Fruit fly (Drosophila melanogaster) whole organism, embryonic: ENCODE measurements around the gene CG11617.

Source experiments
- Adf1 ChIP-seq: fragments of 200-800 bp; sonication (Bioruptor generic); IDR thresholded peaks from 2 replicates; pipeline ENCODE4 v1.3.6; 2022; ENCODE audit warnings: missing biosample characterization, missing genetic modification characterization
- B-H2 ChIP-seq: fragments of 200-800 bp; sonication (Bioruptor generic); optimal IDR thresholded peaks from 2 replicates; lab custom pipeline; 2018; ENCODE audit warnings: missing biosample characterization, mild to moderate bottlenecking, missing genetic modification characterization
- CG10147 ChIP-seq: fragments of 200-800 bp; sonication (Bioruptor generic); optimal IDR thresholded peaks from 2 replicates; lab custom pipeline; 2019; ENCODE audit warnings: missing biosample characterization, mild to moderate bottlenecking, missing genetic modification characterization, moderate library complexity
- CG10543 ChIP-seq: fragments of 200-800 bp; sonication (Bioruptor generic); optimal IDR thresholded peaks from 3 replicates; lab custom pipeline; 2017; ENCODE audit warnings: missing biosample characterization, mild to moderate bottlenecking, missing genetic modification characterization, moderate library complexity
- CG11398 ChIP-seq: fragments of 200-800 bp; sonication (Bioruptor generic); optimal IDR thresholded peaks from 2 replicates; lab custom pipeline; 2016; ENCODE audit warnings: missing biosample characterization, missing genetic modification characterization
- CG11456 ChIP-seq: fragments of 200-800 bp; sonication (Bioruptor generic); IDR thresholded peaks from 3 replicates; pipeline ENCODE4 v1.3.6; 2022; ENCODE audit warnings: missing biosample characterization, missing genetic modification characterization
- CG11723 ChIP-seq: fragments of 200-800 bp; sonication (Bioruptor generic); optimal IDR thresholded peaks from 2 replicates; lab custom pipeline; 2017; ENCODE audit warnings: missing biosample characterization, mild to moderate bottlenecking, missing genetic modification characterization
- CG12155 ChIP-seq: fragments of 200-800 bp; sonication (Bioruptor generic); optimal IDR thresholded peaks from 3 replicates; lab custom pipeline; 2016; ENCODE audit warnings: missing biosample characterization, missing genetic modification characterization
- CG13296 ChIP-seq: fragments of 200-800 bp; sonication (Bioruptor generic); optimal IDR thresholded peaks from 3 replicates; lab custom pipeline; 2018; ENCODE audit warnings: missing biosample characterization, mild to moderate bottlenecking, missing genetic modification characterization
- CG14441 ChIP-seq: fragments of 200-800 bp; sonication (Bioruptor generic); IDR thresholded peaks from 2 replicates; pipeline ENCODE4 v1.3.6; 2022; ENCODE audit warnings: missing biosample characterization, missing genetic modification characterization
- CG1602 ChIP-seq: fragments of 200-800 bp; sonication (Bioruptor generic); optimal IDR thresholded peaks from 3 replicates; lab custom pipeline; 2016; ENCODE audit warnings: missing biosample characterization, missing genetic modification characterization
- CG16815 ChIP-seq: fragments of 200-800 bp; sonication (Bioruptor generic); optimal IDR thresholded peaks from 3 replicates; lab custom pipeline; 2017; ENCODE audit warnings: missing biosample characterization, mild to moderate bottlenecking, missing genetic modification characterization
- CG16863 ChIP-seq: fragments of 200-800 bp; sonication (Bioruptor generic); optimal IDR thresholded peaks from 3 replicates; lab custom pipeline; 2016; ENCODE audit warnings: missing biosample characterization, missing genetic modification characterization
- CG17568 ChIP-seq: fragments of 200-800 bp; sonication (Bioruptor generic); optimal IDR thresholded peaks from 2 replicates; lab custom pipeline; 2018; ENCODE audit warnings: missing biosample characterization, mild to moderate bottlenecking, missing genetic modification characterization, moderate library complexity
- CG2120 ChIP-seq: fragments of 200-800 bp; sonication (Bioruptor generic); optimal IDR thresholded peaks from 3 replicates; lab custom pipeline; 2016; ENCODE audit warnings: missing biosample characterization, missing genetic modification characterization
- CG2875 ChIP-seq: fragments of 200-800 bp; sonication (Bioruptor generic); optimal IDR thresholded peaks from 2 replicates; lab custom pipeline; 2017; ENCODE audit warnings: missing biosample characterization, mild to moderate bottlenecking, missing genetic modification characterization, missing genetic modification reagents
- CG34224 ChIP-seq: fragments of 200-800 bp; sonication (Bioruptor generic); IDR thresholded peaks from 3 replicates; pipeline ENCODE4 v1.3.6; 2022; ENCODE audit warnings: missing biosample characterization, missing genetic modification characterization; ENCODE audit not compliant: partially characterized antibody
- CG7786 ChIP-seq: fragments of 200-800 bp; sonication (Bioruptor generic); optimal IDR thresholded peaks from 2 replicates; lab custom pipeline; 2016; ENCODE audit warnings: missing biosample characterization, missing genetic modification characterization
- CG7987 ChIP-seq: fragments of 200-800 bp; sonication (Bioruptor generic); optimal IDR thresholded peaks from 2 replicates; lab custom pipeline; 2018; ENCODE audit warnings: missing biosample characterization, mild to moderate bottlenecking, missing genetic modification characterization, moderate library complexity
- CG8765 ChIP-seq: fragments of 200-800 bp; sonication (Bioruptor generic); IDR thresholded peaks from 2 replicates; pipeline ENCODE4 v1.3.6; 2022; ENCODE audit warnings: missing biosample characterization, missing genetic modification characterization
- D19A ChIP-seq: fragments of 200-800 bp; optimal IDR thresholded peaks from 3 replicates; lab custom pipeline; 2019; ENCODE audit warnings: missing biosample characterization, mild to moderate bottlenecking, missing genetic modification characterization, moderate library complexity
- Dp ChIP-seq: fragments of 200-800 bp; sonication (Bioruptor generic); optimal IDR thresholded peaks from 2 replicates; lab custom pipeline; 2018; ENCODE audit warnings: missing biosample characterization, mild to moderate bottlenecking, missing genetic modification characterization, moderate library complexity
- E2f2 ChIP-seq: fragments of 200-800 bp; sonication (Bioruptor generic); IDR thresholded peaks from 2 replicates; pipeline ENCODE4 v1.3.6; 2022; ENCODE audit warnings: missing biosample characterization, missing genetic modification characterization
- HLHmδ ChIP-seq: fragments of 200-800 bp; sonication (Bioruptor generic); optimal IDR thresholded peaks from 2 replicates; lab custom pipeline; 2018; ENCODE audit warnings: missing biosample characterization, mild to moderate bottlenecking, missing genetic modification characterization, moderate library complexity
- Hr78 ChIP-seq, 2 experiments: fragments of 200-800 bp in 1 of 2; fragments of >200 bp in 1 of 2; sonication (Bioruptor generic) in 1 of 2; optimal IDR thresholded peaks; 2 replicates each; lab custom pipeline; 2017 to 2019; ENCODE audit warnings: missing biosample characterization in 2 of 2, missing genetic modification characterization in 2 of 2, mild to moderate bottlenecking in 1 of 2, moderate library complexity in 1 of 2
- Hsf ChIP-seq: fragments of 200-800 bp; sonication (Bioruptor generic); optimal IDR thresholded peaks from 3 replicates; lab custom pipeline; 2016; ENCODE audit warnings: missing biosample characterization, missing genetic modification characterization
- Max ChIP-seq: fragments of 200-800 bp; sonication (Bioruptor generic); optimal IDR thresholded peaks from 2 replicates; lab custom pipeline; 2016; ENCODE audit warnings: missing biosample characterization, mild to moderate bottlenecking, missing genetic modification characterization
- Mes4 ChIP-seq: fragments of 200-800 bp; sonication (Bioruptor generic); optimal IDR thresholded peaks from 2 replicates; lab custom pipeline; 2016; ENCODE audit warnings: missing biosample characterization, missing genetic modification characterization
- Nf-YA ChIP-seq: fragments of 200-800 bp; sonication (Bioruptor generic); IDR thresholded peaks from 2 replicates; pipeline ENCODE4 v1.3.6; 2022; ENCODE audit warnings: missing biosample characterization, missing genetic modification characterization
- Six4 ChIP-seq: fragments of 200-800 bp; sonication (Bioruptor generic); optimal IDR thresholded peaks from 2 replicates; lab custom pipeline; 2016; ENCODE audit warnings: missing biosample characterization, missing genetic modification characterization
- Taf1 ChIP-seq: fragments of 200-800 bp; sonication (Bioruptor generic); IDR thresholded peaks from 2 replicates; pipeline ENCODE4 v1.3.6; 2022; ENCODE audit warnings: missing biosample characterization, missing genetic modification characterization
- YL-1 ChIP-seq: fragments of 200-800 bp; sonication (Bioruptor generic); optimal IDR thresholded peaks from 3 replicates; lab custom pipeline; 2017; ENCODE audit warnings: missing biosample characterization, mild to moderate bottlenecking, missing genetic modification characterization
- bigmax ChIP-seq: fragments of 200-800 bp; sonication (Bioruptor generic); optimal IDR thresholded peaks from 2 replicates; lab custom pipeline; 2018; ENCODE audit warnings: missing biosample characterization, mild to moderate bottlenecking, missing genetic modification characterization
- chinmo ChIP-seq: fragments of 200-800 bp; sonication (Bioruptor generic); IDR thresholded peaks from 4 replicates; pipeline ENCODE4 v1.3.6; 2022; ENCODE audit warnings: missing biosample characterization, missing genetic modification characterization; ENCODE audit not compliant: partially characterized antibody
- da ChIP-seq: fragments of 200-800 bp; sonication (Bioruptor generic); optimal IDR thresholded peaks from 2 replicates; lab custom pipeline; 2016; ENCODE audit warnings: missing biosample characterization, missing genetic modification characterization
- esg ChIP-seq: fragments of 200-800 bp; sonication (Bioruptor generic); conservative IDR thresholded peaks from 2 replicates; pipeline ENCODE4 v1.3.6; 2022; ENCODE audit warnings: missing biosample characterization, missing genetic modification characterization
- ewg ChIP-seq: fragments of 200-800 bp; sonication (Bioruptor generic); optimal IDR thresholded peaks from 3 replicates; lab custom pipeline; 2017; ENCODE audit warnings: mild to moderate bottlenecking, missing biosample characterization, missing genetic modification reagents, missing genetic modification characterization
- fd64A ChIP-seq: fragments of 200-800 bp; sonication (Bioruptor generic); optimal IDR thresholded peaks from 3 replicates; lab custom pipeline; 2018; ENCODE audit warnings: missing biosample characterization, mild to moderate bottlenecking, missing genetic modification characterization
- fru ChIP-seq: fragments of >200 bp; optimal IDR thresholded peaks from 2 replicates; lab custom pipeline; 2017
- gcm ChIP-seq: fragments of 200-800 bp; sonication (Bioruptor generic); optimal IDR thresholded peaks from 2 replicates; lab custom pipeline; 2019; ENCODE audit warnings: missing biosample characterization, mild to moderate bottlenecking, missing genetic modification characterization, moderate library complexity
- knrl ChIP-seq: fragments of 200-800 bp; sonication (Bioruptor generic); IDR thresholded peaks from 3 replicates; pipeline ENCODE4 v1.3.6; 2022; ENCODE audit warnings: missing biosample characterization, missing genetic modification characterization; ENCODE audit not compliant: partially characterized antibody
- lola ChIP-seq, 3 experiments: fragments of >200 bp in 2 of 3; fragments of 200-800 bp in 1 of 3; sonication (Bioruptor generic) in 1 of 3; optimal IDR thresholded peaks; 2 replicates each; lab custom pipeline; 2017 to 2019; ENCODE audit warnings: missing biosample characterization in 3 of 3, missing genetic modification characterization in 3 of 3, mild to moderate bottlenecking in 1 of 3, moderate library complexity in 1 of 3
- luna ChIP-seq: fragments of 200-800 bp; sonication (Bioruptor generic); optimal IDR thresholded peaks from 2 replicates; lab custom pipeline; 2016; ENCODE audit warnings: missing biosample characterization, missing genetic modification characterization
- oc ChIP-seq: fragments of 200-800 bp; sonication (Bioruptor generic); optimal IDR thresholded peaks from 2 replicates; lab custom pipeline; 2018; ENCODE audit warnings: missing biosample characterization, mild to moderate bottlenecking, missing genetic modification characterization, moderate library complexity
- peb ChIP-seq: fragments of 200-800 bp; sonication (Bioruptor generic); IDR thresholded peaks from 2 replicates; pipeline ENCODE4 v1.3.6; 2022; ENCODE audit warnings: missing biosample characterization, missing genetic modification characterization
- pfk ChIP-seq: fragments of 200-800 bp; sonication (Bioruptor generic); optimal IDR thresholded peaks from 2 replicates; lab custom pipeline; 2018; ENCODE audit warnings: missing biosample characterization, mild to moderate bottlenecking, missing genetic modification characterization, moderate library complexity
- phol ChIP-seq: fragments of 200-800 bp; sonication (Bioruptor generic); optimal IDR thresholded peaks from 3 replicates; lab custom pipeline; 2018; ENCODE audit warnings: missing biosample characterization, mild to moderate bottlenecking, missing genetic modification characterization, moderate library complexity
- sd ChIP-seq: fragments of 200-800 bp; sonication (Bioruptor generic); optimal IDR thresholded peaks from 3 replicates; lab custom pipeline; 2018; ENCODE audit warnings: missing biosample characterization, mild to moderate bottlenecking, missing genetic modification characterization, moderate library complexity
- sens ChIP-seq: fragments of 200-800 bp; sonication (Bioruptor generic); peaks from one replicate; lab custom pipeline; 2016; ENCODE audit warnings: missing biosample characterization, missing genetic modification characterization
- zen2 ChIP-seq: fragments of 200-800 bp; sonication (Bioruptor generic); IDR thresholded peaks from 3 replicates; pipeline ENCODE4 v1.3.6; 2022; ENCODE audit warnings: missing biosample characterization, missing genetic modification characterization; ENCODE audit not compliant: partially characterized antibody

The CG11617 gene

dm6 chr2L:223351-223750, 16.3 kb upstream of the CG11617 start (continued):
- peak; percentile 83; the same call in 1 of the 2 replicates for TF ChIP-seq CG8765 (GFP tag; lab: Robert Waterston, UW)
- TF ChIP-seq HLHmδ (GFP tag; lab: Kevin White, UChicago) = no peak
- peak; percentile 82 for TF ChIP-seq CG7786
- peak; percentile 79 for TF ChIP-seq oc (tag; lab: Kevin White, UChicago)
- no peak for TF ChIP-seq bigmax (GFP tag; lab: Kevin White, UChicago)
- TF ChIP-seq peb (GFP tag; lab: Robert Waterston, UW) = peak; percentile 89
- no peak for TF ChIP-seq da
- no peak for TF ChIP-seq knrl (GFP tag; lab: Robert Waterston, UW)
- TF ChIP-seq CG2875 = peak; percentile 90
- TF ChIP-seq sd (tag; lab: Kevin White, UChicago) = no peak
- TF ChIP-seq CG17568 (GFP tag; lab: Kevin White, UChicago) = peak; percentile 76
- TF ChIP-seq Mes4 = peak; percentile 79
- TF ChIP-seq CG13296 (GFP tag; lab: Kevin White, UChicago) = peak; percentile 10
- TF ChIP-seq Taf1 (GFP tag; lab: Robert Waterston, UW) = 0 out of 2 replicates have a peak, but pooled peaks have one; percentile 16
- peak in 1 of 3 experiments; percentile 86 for TF ChIP-seq lola (GFP tag; optimal IDR thresholded peaks at IDR 0.05; lab: Kevin White, UChicago)
- TF ChIP-seq D19A (tag; lab: Kevin White, UChicago) = peak; percentile 75
- TF ChIP-seq Hsf = peak; percentile 89
- no peak for TF ChIP-seq CG34224 (GFP tag; lab: Robert Waterston, UW)
- peak; percentile 81 for TF ChIP-seq gcm (GFP tag; lab: Kevin White, UChicago)
- TF ChIP-seq Hr78 (GFP tag; optimal IDR thresholded peaks at IDR 0.05; lab: Kevin White, UChicago) = peak in 1 of 2 experiments; percentile 8
- TF ChIP-seq CG1602 (GFP tag; lab: Kevin White, UChicago) = peak; percentile 83
- TF ChIP-seq YL-1 = no peak
- peak; percentile 63 for TF ChIP-seq CG11398 (GFP tag; lab: Kevin White, UChicago)
- TF ChIP-seq E2f2 (GFP tag; lab: Robert Waterston, UW) = peak; percentile 62; the same call in 1 of the 2 replicates
- TF ChIP-seq CG16863 = peak; percentile 89
- TF ChIP-seq Max (GFP tag; lab: Kevin White, UChicago) = peak; percentile 81
- no peak for TF ChIP-seq fru (lab: Kevin White, UChicago)
- no peak for TF ChIP-seq pfk (GFP tag; lab: Kevin White, UChicago)
- peak; percentile 80 for TF ChIP-seq CG16815 (GFP tag; lab: Kevin White, UChicago)
- TF ChIP-seq CG7987 (GFP tag; lab: Kevin White, UChicago) = peak; percentile 24
- no peak for TF ChIP-seq B-H2
- TF ChIP-seq CG12155 (GFP tag; lab: Kevin White, UChicago) = peak; percentile 71
- TF ChIP-seq Adf1 (GFP tag; lab: Robert Waterston, UW) = peak; percentile 16; the same call in 1 of the 2 replicates
- peak; percentile 89 for TF ChIP-seq CG14441
- TF ChIP-seq Six4 (GFP tag; lab: Kevin White, UChicago) = peak; percentile 85
- TF ChIP-seq fd64A (GFP tag; lab: Kevin White, UChicago) = peak; percentile 68
- peak; percentile 60 for TF ChIP-seq CG10147 (GFP tag; lab: Kevin White, UChicago)
- TF ChIP-seq sens (GFP tag; lab: Kevin White, UChicago) = peak; percentile 98
- no peak for TF ChIP-seq zen2 (GFP tag; lab: Robert Waterston, UW)
- TF ChIP-seq chinmo (GFP tag; lab: Robert Waterston, UW) = no peak
- no peak for TF ChIP-seq Dp
- TF ChIP-seq CG2120 (GFP tag; lab: Kevin White, UChicago) = peak; percentile 74
- peak; percentile 88 for TF ChIP-seq esg
- peak; percentile 73 for TF ChIP-seq CG11723 (GFP tag; lab: Kevin White, UChicago)
- TF ChIP-seq CG10543 (GFP tag; lab: Kevin White, UChicago) = no peak
- no peak for TF ChIP-seq luna (GFP tag; lab: Kevin White, UChicago)
- peak; percentile 84 for TF ChIP-seq ewg
- TF ChIP-seq Nf-YA (GFP tag; lab: Robert Waterston, UW) = peak; percentile 79
- peak; percentile 76; the same call in 2 of the 3 replicates for TF ChIP-seq CG11456
- TF ChIP-seq phol (tag; lab: Kevin White, UChicago) = peak; percentile 87
